Worm (Caenorhabditis elegans) whole organism, late embryonic: ENCODE results near the gene fbxb-96.
A peak's percentile ranks its signal among the peaks of the same experiment; 100 is the strongest.

ENCODE experiments used
- C08G9.2 ChIP-seq: sonication (generic microtip); optimal IDR thresholded peaks from 2 replicates; lab custom pipeline; 2016; ENCODE audit warnings: mild to moderate bottlenecking, missing genetic modification characterization, moderate library complexity, missing compliant biosample characterization
- C38D4.7 ChIP-seq: fragments of 200-800 bp; sonication (Bioruptor generic); optimal IDR thresholded peaks from 2 replicates; lab custom pipeline; 2018; ENCODE audit warnings: mild to moderate bottlenecking, missing genetic modification characterization, moderate library complexity, missing compliant biosample characterization
- F13H6.1 ChIP-seq: sonication (generic microtip); optimal IDR thresholded peaks from 2 replicates; lab custom pipeline; 2016; ENCODE audit warnings: missing genetic modification characterization, missing compliant biosample characterization
- K02D7.2 ChIP-seq: sonication (generic microtip); optimal IDR thresholded peaks from 2 replicates; lab custom pipeline; 2017; ENCODE audit warnings: mild to moderate bottlenecking, missing genetic modification characterization, missing compliant biosample characterization
- Y22D7AL.16 ChIP-seq: sonication (generic microtip); optimal IDR thresholded peaks from 2 replicates; lab custom pipeline; 2016; ENCODE audit warnings: missing genetic modification characterization, missing compliant biosample characterization
- ceh-14 ChIP-seq: sonication (generic microtip); optimal IDR thresholded peaks from 2 replicates; lab custom pipeline; 2016; ENCODE audit warnings: missing genotype, missing genetic modification characterization, missing compliant biosample characterization
- ceh-18 ChIP-seq: sonication (generic microtip); optimal IDR thresholded peaks from 2 replicates; lab custom pipeline; 2016; ENCODE audit warnings: missing genetic modification characterization, missing compliant biosample characterization
- ceh-30 ChIP-seq: fragments of 150-350 bp; optimal IDR thresholded peaks from 2 replicates; lab custom pipeline; 2014; ENCODE audit warnings: missing biosample characterization, missing genetic modification characterization
- ceh-45 ChIP-seq: fragments of 200-800 bp; sonication (Bioruptor generic); IDR thresholded peaks from 2 replicates; pipeline ENCODE4 v1.3.6; 2022; ENCODE audit warnings: missing genetic modification reagents, missing genetic modification characterization, missing compliant biosample characterization
- ceh-48 ChIP-seq: sonication (generic microtip); optimal IDR thresholded peaks from 2 replicates; lab custom pipeline; 2016; ENCODE audit warnings: missing genetic modification characterization, inconsistent platforms, missing compliant biosample characterization
- ceh-9 ChIP-seq: sonication (generic microtip); optimal IDR thresholded peaks from 2 replicates; lab custom pipeline; 2016; ENCODE audit warnings: mild to moderate bottlenecking, missing genetic modification characterization, inconsistent platforms, missing compliant biosample characterization
- elt-2 ChIP-seq: sonication (generic microtip); optimal IDR thresholded peaks from 2 replicates; lab custom pipeline; 2016; ENCODE audit warnings: missing genetic modification reagents, missing genetic modification characterization, missing compliant biosample characterization
- eyg-1 ChIP-seq: sonication (generic microtip); optimal IDR thresholded peaks from 2 replicates; lab custom pipeline; 2016; ENCODE audit warnings: missing genotype, missing genetic modification characterization, missing compliant biosample characterization
- fax-1 ChIP-seq: sonication (generic microtip); optimal IDR thresholded peaks from 2 replicates; lab custom pipeline; 2016; ENCODE audit warnings: missing genotype, missing genetic modification characterization, missing compliant biosample characterization
- gmeb-2 ChIP-seq: sonication (generic microtip); optimal IDR thresholded peaks from 2 replicates; lab custom pipeline; 2016; ENCODE audit warnings: missing genetic modification characterization, inconsistent platforms, missing compliant biosample characterization
- hlh-13 ChIP-seq: fragments of 200-800 bp; sonication (Bioruptor generic); optimal IDR thresholded peaks from 2 replicates; lab custom pipeline; 2018; ENCODE audit warnings: mild to moderate bottlenecking, missing genetic modification characterization, missing compliant biosample characterization
- hlh-30 ChIP-seq: sonication (generic microtip); optimal IDR thresholded peaks from 2 replicates; lab custom pipeline; 2017; ENCODE audit warnings: antibody characterized with exemption, missing genetic modification characterization, missing compliant biosample characterization; ENCODE audit not compliant: insufficient read depth
- hlh-6 ChIP-seq: sonication (generic microtip); optimal IDR thresholded peaks from 2 replicates; lab custom pipeline; 2016; ENCODE audit warnings: missing genotype, missing genetic modification characterization, missing compliant biosample characterization
- madf-2 ChIP-seq: sonication (generic microtip); optimal IDR thresholded peaks from 2 replicates; lab custom pipeline; 2017; ENCODE audit warnings: missing genetic modification characterization, missing compliant biosample characterization
- nfya-1 ChIP-seq: sonication (generic microtip); optimal IDR thresholded peaks from 2 replicates; lab custom pipeline; 2017; ENCODE audit warnings: missing genetic modification characterization, mild to moderate bottlenecking, missing compliant biosample characterization, antibody characterized with exemption, moderate library complexity
- npax-4 ChIP-seq: sonication (generic microtip); optimal IDR thresholded peaks from 2 replicates; lab custom pipeline; 2016; ENCODE audit warnings: missing genetic modification characterization, missing compliant biosample characterization
- odd-2 ChIP-seq: sonication (generic microtip); optimal IDR thresholded peaks from 2 replicates; lab custom pipeline; 2017; ENCODE audit warnings: antibody characterized with exemption, mild to moderate bottlenecking, missing genetic modification characterization, missing compliant biosample characterization
- pag-3 ChIP-seq: sonication (generic microtip); optimal IDR thresholded peaks from 2 replicates; lab custom pipeline; 2016; ENCODE audit warnings: missing compliant biosample characterization, missing genetic modification characterization, borderline replicate concordance
- pat-9 ChIP-seq: fragments of 200-800 bp; sonication (Bioruptor generic); optimal IDR thresholded peaks from 2 replicates; lab custom pipeline; 2018; ENCODE audit warnings: mild to moderate bottlenecking, missing genetic modification characterization, moderate library complexity, missing compliant biosample characterization
- pax-1 ChIP-seq: fragments of 150-350 bp; optimal IDR thresholded peaks from 2 replicates; lab custom pipeline; 2014; ENCODE audit warnings: missing biosample characterization, missing genetic modification characterization
- pha-4 ChIP-seq: fragments of 150-350 bp; optimal IDR thresholded peaks from 2 replicates; lab custom pipeline; 2018; ENCODE audit warnings: missing biosample characterization, missing genetic modification reagents, missing genetic modification characterization
- ref-2 ChIP-seq: sonication (generic microtip); optimal IDR thresholded peaks from 2 replicates; lab custom pipeline; 2016; ENCODE audit warnings: missing genetic modification characterization, missing compliant biosample characterization
- sox-2 ChIP-seq: fragments of 200-800 bp; sonication (Bioruptor generic); IDR thresholded peaks from 2 replicates; pipeline ENCODE4 v1.3.6; 2022; ENCODE audit warnings: missing genetic modification reagents, missing genetic modification characterization, missing compliant biosample characterization
- sox-4 ChIP-seq: sonication (generic microtip); optimal IDR thresholded peaks from 2 replicates; lab custom pipeline; 2017; ENCODE audit warnings: mild to moderate bottlenecking, missing genetic modification characterization, inconsistent platforms, missing compliant biosample characterization
- syd-9 ChIP-seq: sonication (generic microtip); optimal IDR thresholded peaks from 2 replicates; lab custom pipeline; 2016; ENCODE audit warnings: mild to moderate bottlenecking, missing genetic modification characterization, moderate library complexity, missing compliant biosample characterization
- tbx-2 ChIP-seq: sonication (generic microtip); optimal IDR thresholded peaks from 2 replicates; lab custom pipeline; 2016; ENCODE audit warnings: missing genetic modification characterization, missing compliant biosample characterization
- unc-42 ChIP-seq: sonication (generic microtip); optimal IDR thresholded peaks from 2 replicates; lab custom pipeline; 2016; ENCODE audit warnings: missing genotype, missing genetic modification characterization, missing compliant biosample characterization
- unc-55 ChIP-seq: sonication (generic microtip); optimal IDR thresholded peaks from 2 replicates; lab custom pipeline; 2017; ENCODE audit warnings: missing biosample characterization, missing genetic modification reagents, missing genetic modification characterization
- unc-86 ChIP-seq: sonication (generic microtip); optimal IDR thresholded peaks from 2 replicates; lab custom pipeline; 2016; ENCODE audit warnings: missing genetic modification characterization, missing compliant biosample characterization

fbxb-96 gene

ce11 chrII:1842894-1843293 is 7.3 kb downstream of the fbxb-96 start, which contains the start of the genes C52E2.5 and C52E2.4:
Gene C52E2.5 (minus strand): TSS chrII:1842936.
Gene C52E2.4 (plus strand): TSS chrII:1843145.
- TF ChIP-seq pat-9 (tag; lab: Kevin White, UChicago) (no peak), ceh-9 (tag; lab: Kevin White, UChicago) (no peak), elt-2 (tag; lab: Kevin White, UChicago) (peak; percentile 67), hlh-13 (GFP tag; lab: Kevin White, UChicago) (no peak), unc-42 (tag; lab: Kevin White, UChicago) (no peak), ref-2 (no peak), ceh-30 (tag; lab: Kevin White, UChicago) (no peak)

ce11 chrII:1836204-1836603 is 14.0 kb downstream of the fbxb-96 start, which contains the start of gene T08E11.1:
Gene T08E11.1 (plus strand): TSS chrII:1836504.
- TF ChIP-seq pag-3 (tag; lab: Kevin White, UChicago), result no peak
- TF ChIP-seq ceh-30 (tag; lab: Kevin White, UChicago), result no peak
- no peak for TF ChIP-seq elt-2 (tag; lab: Kevin White, UChicago)
- no peak for TF ChIP-seq C08G9.2 (tag; lab: Kevin White, UChicago)
- TF ChIP-seq F13H6.1 (tag; lab: Kevin White, UChicago), result no peak
- TF ChIP-seq eyg-1 (tag; lab: Kevin White, UChicago), result no peak
- no peak for TF ChIP-seq gmeb-2 (tag; lab: Kevin White, UChicago)
- no peak for TF ChIP-seq hlh-6
- no peak for TF ChIP-seq unc-42 (tag; lab: Kevin White, UChicago)
- no peak for TF ChIP-seq ceh-14
- TF ChIP-seq odd-2 (tag; lab: Kevin White, UChicago), result no peak
- TF ChIP-seq nfya-1, result no peak
- TF ChIP-seq tbx-2 (tag; lab: Kevin White, UChicago), result no peak
- no peak for TF ChIP-seq unc-86 (tag; lab: Kevin White, UChicago)
- no peak for TF ChIP-seq Y22D7AL.16 (tag; lab: Kevin White, UChicago)
- TF ChIP-seq pax-1 (tag; lab: Kevin White, UChicago), result no peak
- TF ChIP-seq sox-2 (GFP tag; lab: Robert Waterston, UW), result no peak
- TF ChIP-seq ceh-45 (GFP tag; lab: Robert Waterston, UW), result no peak

ce11 chrII:1831883-1832388 is 18.3 kb downstream of the fbxb-96 start, which contains the start of gene math-39:
Gene math-39 (plus strand): TSS chrII:1832338.
- no peak for TF ChIP-seq gmeb-2 (tag; lab: Kevin White, UChicago)
- TF ChIP-seq unc-55 (GFP tag; lab: Kevin White, UChicago), result no peak
- no peak for TF ChIP-seq ceh-48 (tag; lab: Kevin White, UChicago)
- TF ChIP-seq ceh-18 (tag; lab: Kevin White, UChicago), result no peak
- TF ChIP-seq odd-2 (tag; lab: Kevin White, UChicago), result no peak
- TF ChIP-seq madf-2 (tag; lab: Kevin White, UChicago), result no peak
- no peak for TF ChIP-seq syd-9 (tag; lab: Kevin White, UChicago)
- TF ChIP-seq K02D7.2 (tag; lab: Kevin White, UChicago), result no peak
- TF ChIP-seq fax-1 (tag; lab: Kevin White, UChicago), result no peak

- no peak for TF ChIP-seq C38D4.7 (GFP tag; lab: Kevin White, UChicago)
- no peak for TF ChIP-seq npax-4 (tag; lab: Kevin White, UChicago)
- TF ChIP-seq unc-42 (tag; lab: Kevin White, UChicago), result no peak
- no peak for TF ChIP-seq sox-4
- no peak for TF ChIP-seq ceh-45 (GFP tag; lab: Robert Waterston, UW)
- no peak for TF ChIP-seq hlh-30 (tag; lab: Kevin White, UChicago)
- no peak for TF ChIP-seq elt-2 (tag; lab: Kevin White, UChicago)
- no peak for TF ChIP-seq F13H6.1 (tag; lab: Kevin White, UChicago)
- no peak for TF ChIP-seq pha-4
These were observed 20.0 kb downstream of the fbxb-96 start, which contains the start of gene math-40 for ce11 chrII:1830182-1830682. Gene math-40 (plus strand): TSS chrII:1830632.
